Fruit fly (Drosophila melanogaster) whole organism, embryonic: ENCODE data around the gene P5CDh1.

Experiments
- Ada2b ChIP-seq: fragments of 200-800 bp; sonication (Bioruptor generic); IDR thresholded peaks from 2 replicates; pipeline ENCODE4 v1.3.6; 2022; ENCODE audit warnings: missing biosample characterization, missing genetic modification characterization
- Atf-2 ChIP-seq: fragments of 200-800 bp; sonication (Bioruptor generic); optimal IDR thresholded peaks from 2 replicates; lab custom pipeline; 2016; ENCODE audit warnings: missing biosample characterization, missing genetic modification characterization
- B-H2 ChIP-seq: fragments of 200-800 bp; sonication (Bioruptor generic); optimal IDR thresholded peaks from 2 replicates; lab custom pipeline; 2018; ENCODE audit warnings: missing biosample characterization, mild to moderate bottlenecking, missing genetic modification characterization
- CG1024 ChIP-seq: fragments of 200-800 bp; sonication (Bioruptor generic); IDR thresholded peaks from 2 replicates; pipeline ENCODE4 v1.3.6; 2022; ENCODE audit warnings: missing biosample characterization, missing genetic modification characterization
- CG10431 ChIP-seq: fragments of 200-800 bp; sonication (Bioruptor generic); optimal IDR thresholded peaks from 3 replicates; lab custom pipeline; 2018; ENCODE audit warnings: missing biosample characterization, mild to moderate bottlenecking, missing genetic modification characterization
- CG10543 ChIP-seq: fragments of 200-800 bp; sonication (Bioruptor generic); optimal IDR thresholded peaks from 3 replicates; lab custom pipeline; 2017; ENCODE audit warnings: missing biosample characterization, mild to moderate bottlenecking, missing genetic modification characterization, moderate library complexity
- CG10979 ChIP-seq: fragments of 200-800 bp; sonication (Bioruptor generic); optimal IDR thresholded peaks from 2 replicates; lab custom pipeline; 2018; ENCODE audit warnings: missing biosample characterization, mild to moderate bottlenecking, missing genetic modification characterization, moderate library complexity
- CG12236 ChIP-seq: fragments of 200-800 bp; sonication (Bioruptor generic); optimal IDR thresholded peaks from 2 replicates; lab custom pipeline; 2016; ENCODE audit warnings: missing biosample characterization, missing genetic modification characterization
- CG18262 ChIP-seq: fragments of 200-800 bp; optimal IDR thresholded peaks from 3 replicates; lab custom pipeline; 2019; ENCODE audit warnings: missing biosample characterization, mild to moderate bottlenecking, missing genetic modification characterization, moderate library complexity
- CG2678 ChIP-seq: fragments of 200-800 bp; sonication (Bioruptor generic); optimal IDR thresholded peaks from 3 replicates; lab custom pipeline; 2019; ENCODE audit warnings: missing biosample characterization, mild to moderate bottlenecking, missing genetic modification characterization, moderate library complexity
- CG2889 ChIP-seq: fragments of 200-800 bp; sonication (Bioruptor generic); IDR thresholded peaks from 3 replicates; pipeline ENCODE4 v1.3.6; 2022; ENCODE audit warnings: missing biosample characterization, missing genetic modification characterization
- CG32767 ChIP-seq: fragments of 200-800 bp; sonication (Bioruptor generic); IDR thresholded peaks from 2 replicates; pipeline ENCODE4 v1.3.6; 2022; ENCODE audit warnings: missing biosample characterization, missing genetic modification characterization
- CG3838 ChIP-seq: fragments of 200-800 bp; sonication (Bioruptor generic); optimal IDR thresholded peaks from 3 replicates; lab custom pipeline; 2016; ENCODE audit warnings: missing biosample characterization, missing genetic modification characterization
- CG4730 ChIP-seq: fragments of 200-800 bp; sonication (Bioruptor generic); IDR thresholded peaks from 2 replicates; pipeline ENCODE4 v1.3.6; 2022; ENCODE audit warnings: missing biosample characterization, missing genetic modification characterization
- CG5953 ChIP-seq: fragments of 200-800 bp; sonication (Bioruptor generic); IDR thresholded peaks from 2 replicates; pipeline ENCODE4 v1.3.6; 2022; ENCODE audit warnings: missing biosample characterization, missing genetic modification characterization
- CG6254 ChIP-seq: fragments of 200-800 bp; sonication (Bioruptor generic); optimal IDR thresholded peaks from 3 replicates; lab custom pipeline; 2017; ENCODE audit warnings: mild to moderate bottlenecking, missing biosample characterization, missing genetic modification reagents, missing genetic modification characterization
- CG6654 ChIP-seq: fragments of 200-800 bp; sonication (Bioruptor generic); optimal IDR thresholded peaks from 2 replicates; lab custom pipeline; 2017; ENCODE audit warnings: missing biosample characterization, mild to moderate bottlenecking, missing genetic modification characterization
- CG9797 ChIP-seq: fragments of 200-800 bp; sonication (Bioruptor generic); optimal IDR thresholded peaks from 3 replicates; lab custom pipeline; 2018; ENCODE audit warnings: missing biosample characterization, mild to moderate bottlenecking, missing genetic modification characterization
- CG9932 ChIP-seq: fragments of 200-800 bp; sonication (Bioruptor generic); IDR thresholded peaks from 2 replicates; pipeline ENCODE4 v1.3.6; 2022; ENCODE audit warnings: missing biosample characterization, missing genetic modification characterization
- CHES-1-like ChIP-seq: fragments of 200-800 bp; sonication (Bioruptor generic); optimal IDR thresholded peaks from 2 replicates; lab custom pipeline; 2016; ENCODE audit warnings: missing biosample characterization, missing genetic modification characterization
- CoRest ChIP-seq: fragments of 200-800 bp; sonication (Bioruptor generic); optimal IDR thresholded peaks from 3 replicates; lab custom pipeline; 2018; ENCODE audit warnings: missing biosample characterization, mild to moderate bottlenecking, missing genetic modification characterization, moderate library complexity
- Dek ChIP-seq: fragments of 200-800 bp; sonication (Bioruptor generic); optimal IDR thresholded peaks from 3 replicates; lab custom pipeline; 2019; ENCODE audit warnings: missing biosample characterization, mild to moderate bottlenecking, missing genetic modification characterization, moderate library complexity
- Doc2 ChIP-seq: fragments of 200-800 bp; sonication (Bioruptor generic); IDR thresholded peaks from 2 replicates; pipeline ENCODE4 v1.3.6; 2022; ENCODE audit warnings: missing biosample characterization, missing genetic modification characterization
- Ets97D ChIP-seq: fragments of 200-800 bp; sonication (Bioruptor generic); optimal IDR thresholded peaks from 3 replicates; lab custom pipeline; 2016; ENCODE audit warnings: missing biosample characterization, missing genetic modification characterization
- HLH54F ChIP-seq: fragments of 200-800 bp; sonication (Bioruptor generic); optimal IDR thresholded peaks from 3 replicates; lab custom pipeline; 2016; ENCODE audit warnings: missing biosample characterization, missing genetic modification characterization
- Hr51 ChIP-seq, 2 experiments: fragments of 200-800 bp; sonication (Bioruptor generic); optimal IDR thresholded peaks; 2 replicates in 1 of 2; 3 replicates in 1 of 2; lab custom pipeline; 2016 to 2018; ENCODE audit warnings: missing biosample characterization in 2 of 2, missing genetic modification characterization in 2 of 2, mild to moderate bottlenecking in 1 of 2, moderate library complexity in 1 of 2
- Hsf ChIP-seq: fragments of 200-800 bp; sonication (Bioruptor generic); optimal IDR thresholded peaks from 3 replicates; lab custom pipeline; 2016; ENCODE audit warnings: missing biosample characterization, missing genetic modification characterization
- Oaz ChIP-seq: fragments of 200-800 bp; sonication (Bioruptor generic); IDR thresholded peaks from 2 replicates; pipeline ENCODE4 v1.3.6; 2022; ENCODE audit warnings: missing biosample characterization, missing genetic modification characterization
- Optix ChIP-seq: fragments of 200-800 bp; sonication (Bioruptor generic); IDR thresholded peaks from 3 replicates; pipeline ENCODE4 v1.3.6; 2022; ENCODE audit warnings: missing biosample characterization, missing genetic modification characterization
- Ptx1 ChIP-seq: fragments of 200-800 bp; sonication (Bioruptor generic); IDR thresholded peaks from 2 replicates; pipeline ENCODE4 v1.3.6; 2022; ENCODE audit warnings: missing biosample characterization, missing genetic modification characterization
- Sox100B ChIP-seq: fragments of 200-800 bp; sonication (Bioruptor generic); optimal IDR thresholded peaks from 3 replicates; lab custom pipeline; 2018; ENCODE audit warnings: missing biosample characterization, mild to moderate bottlenecking, missing genetic modification characterization
- TFAM ChIP-seq: fragments of 200-800 bp; sonication (Bioruptor generic); optimal IDR thresholded peaks from 2 replicates; lab custom pipeline; 2017; ENCODE audit warnings: missing biosample characterization, missing genetic modification characterization, inconsistent platforms
- aop ChIP-seq: fragments of 200-800 bp; sonication (Bioruptor generic); IDR thresholded peaks from 2 replicates; pipeline ENCODE4 v1.3.6; 2022; ENCODE audit warnings: missing biosample characterization, missing genetic modification characterization
- crol ChIP-seq: fragments of 200-800 bp; sonication (Bioruptor generic); IDR thresholded peaks from 2 replicates; pipeline ENCODE4 v1.3.6; 2022; ENCODE audit warnings: missing biosample characterization, missing genetic modification characterization
- en ChIP-seq: fragments of 200-800 bp; sonication (Bioruptor generic); optimal IDR thresholded peaks from 2 replicates; lab custom pipeline; 2016; ENCODE audit warnings: missing biosample characterization, missing genetic modification characterization
- esg ChIP-seq: fragments of 200-800 bp; sonication (Bioruptor generic); conservative IDR thresholded peaks from 2 replicates; pipeline ENCODE4 v1.3.6; 2022; ENCODE audit warnings: missing biosample characterization, missing genetic modification characterization
- eyg ChIP-seq: fragments of 200-800 bp; sonication (Bioruptor generic); optimal IDR thresholded peaks from 3 replicates; lab custom pipeline; 2016; ENCODE audit warnings: missing biosample characterization, missing genetic modification characterization
- fd102C ChIP-seq: fragments of 200-800 bp; sonication (Bioruptor generic); optimal IDR thresholded peaks from 2 replicates; lab custom pipeline; 2018; ENCODE audit warnings: missing biosample characterization, mild to moderate bottlenecking, missing genetic modification characterization, moderate library complexity
- gcm2 ChIP-seq: fragments of 200-800 bp; sonication (Bioruptor generic); optimal IDR thresholded peaks from 2 replicates; lab custom pipeline; 2016; ENCODE audit warnings: missing biosample characterization, missing genetic modification characterization
- h ChIP-seq: fragments of >200 bp; optimal IDR thresholded peaks from 2 replicates; lab custom pipeline; 2017
- hbn ChIP-seq: fragments of 200-800 bp; sonication (Bioruptor generic); IDR thresholded peaks from 2 replicates; pipeline ENCODE4 v1.3.6; 2022; ENCODE audit warnings: missing biosample characterization, missing genetic modification characterization; ENCODE audit not compliant: partially characterized antibody
- inv ChIP-seq: fragments of 200-800 bp; sonication (Bioruptor generic); IDR thresholded peaks from 2 replicates; pipeline ENCODE4 v1.3.6; 2022; ENCODE audit warnings: missing biosample characterization, missing genetic modification characterization; ENCODE audit not compliant: partially characterized antibody
- lmd ChIP-seq: fragments of 200-800 bp; sonication (Bioruptor generic); IDR thresholded peaks from 2 replicates; pipeline ENCODE4 v1.3.6; 2022; ENCODE audit warnings: missing biosample characterization, missing genetic modification characterization
- lov ChIP-seq, 2 experiments: fragments of 200-800 bp in 1 of 2; fragments of >200 bp in 1 of 2; sonication (Bioruptor generic) in 1 of 2; IDR thresholded peaks in 1 of 2; optimal IDR thresholded peaks in 1 of 2; 2 replicates in 1 of 2; 3 replicates in 1 of 2; pipeline versions ENCODE4 v1.3.6 to Lab custom; 2017 to 2022; ENCODE audit warnings: missing biosample characterization in 1 of 2, missing genetic modification characterization in 1 of 2
- p53 ChIP-seq: fragments of 200-800 bp; sonication (Bioruptor generic); optimal IDR thresholded peaks from 2 replicates; lab custom pipeline; 2016; ENCODE audit warnings: missing biosample characterization, missing genetic modification characterization
- rib ChIP-seq: fragments of 200-800 bp; sonication (Bioruptor generic); IDR thresholded peaks from 2 replicates; pipeline ENCODE4 v1.3.6; 2022; ENCODE audit warnings: missing biosample characterization, missing genetic modification characterization
- sisA ChIP-seq: fragments of 200-800 bp; sonication (Bioruptor generic); IDR thresholded peaks from 2 replicates; pipeline ENCODE4 v1.3.6; 2022; ENCODE audit warnings: missing biosample characterization, missing genetic modification characterization
- toy ChIP-seq: fragments of 200-800 bp; sonication (Bioruptor generic); IDR thresholded peaks from 2 replicates; pipeline ENCODE4 v1.3.6; 2022; ENCODE audit warnings: missing biosample characterization, missing genetic modification characterization
- vfl ChIP-seq: fragments of 200-800 bp; sonication (Bioruptor generic); optimal IDR thresholded peaks from 2 replicates; lab custom pipeline; 2016; ENCODE audit warnings: missing biosample characterization, missing genetic modification characterization
- yki ChIP-seq: fragments of >200 bp; optimal IDR thresholded peaks from 3 replicates; lab custom pipeline; 2018

Gene P5CDh1

dm6 chr3L:21824725-21825353 lies 16.3 kb downstream of the P5CDh1 start, which contains the start of gene eIF2A (continued):
- TF ChIP-seq HLH54F (GFP tag; lab: Kevin White, UChicago) = peak; percentile 77
- TF ChIP-seq CG3838 = no peak
- TF ChIP-seq CG10431 (GFP tag; lab: Kevin White, UChicago) = no peak
- peak; percentile 56; the same call in 1 of the 2 replicates for TF ChIP-seq inv (GFP tag; lab: Robert Waterston, UW)
- peak; percentile 40; the same call in 1 of the 3 replicates for TF ChIP-seq Optix (GFP tag; lab: Robert Waterston, UW)
- TF ChIP-seq Oaz (GFP tag; lab: Robert Waterston, UW) = no peak
- no peak for TF ChIP-seq esg
- TF ChIP-seq aop (GFP tag; lab: Robert Waterston, UW) = no peak
- TF ChIP-seq Doc2 (GFP tag; lab: Robert Waterston, UW) = no peak
- TF ChIP-seq gcm2 (GFP tag; lab: Kevin White, UChicago) = peak; percentile 51
- peak; percentile 28 for TF ChIP-seq fd102C (GFP tag; lab: Kevin White, UChicago)
- 0 out of 2 replicates have a peak, but pooled peaks have one; percentile 48 for TF ChIP-seq toy (GFP tag; lab: Robert Waterston, UW)
- TF ChIP-seq h (lab: Kevin White, UChicago) = no peak
- TF ChIP-seq rib (GFP tag; lab: Robert Waterston, UW) = peak; percentile 60; the same call in 1 of the 2 replicates
- TF ChIP-seq sisA (GFP tag; lab: Robert Waterston, UW) = no peak
- peak; percentile 92 for TF ChIP-seq p53
- TF ChIP-seq yki (lab: Kevin White, UChicago) = no peak
- TF ChIP-seq Ets97D (GFP tag; lab: Kevin White, UChicago) = peak; percentile 93
- TF ChIP-seq CG12236 (GFP tag; lab: Kevin White, UChicago) = no peak
- TF ChIP-seq CG1024 (GFP tag; lab: Robert Waterston, UW) = 0 out of 2 replicates have a peak, but pooled peaks have one; percentile 29
- TF ChIP-seq CG18262 (tag; lab: Kevin White, UChicago) = peak; percentile 33
- TF ChIP-seq Sox100B = no peak
- peak; percentile 38 for TF ChIP-seq CoRest (tag; lab: Kevin White, UChicago)
- 0 out of 2 replicates have a peak, but pooled peaks have one; percentile 14 for TF ChIP-seq Ada2b (GFP tag; lab: Robert Waterston, UW)
- TF ChIP-seq CG6654 = no peak
- TF ChIP-seq Hsf (GFP tag; lab: Kevin White, UChicago) = peak; percentile 58
- no peak for TF ChIP-seq CG4730
- no peak for TF ChIP-seq CG5953 (GFP tag; lab: Robert Waterston, UW)
- peak; percentile 44 for TF ChIP-seq CG10979 (tag; lab: Kevin White, UChicago)
- TF ChIP-seq vfl (GFP tag; lab: Kevin White, UChicago) = peak; percentile 75
- TF ChIP-seq lmd = peak; percentile 15; the same call in 1 of the 2 replicates
- TF ChIP-seq crol (GFP tag; lab: Robert Waterston, UW) = no peak
- no peak for TF ChIP-seq CG32767 (GFP tag; lab: Robert Waterston, UW)
- no peak for TF ChIP-seq TFAM (GFP tag; lab: Kevin White, UChicago)
- no peak for TF ChIP-seq CG6254
- no peak for TF ChIP-seq Dek (tag; lab: Kevin White, UChicago)
- TF ChIP-seq CG9932 (GFP tag; lab: Robert Waterston, UW) = peak; percentile 75; the same call in 1 of the 2 replicates
- no peak for TF ChIP-seq lov (optimal IDR thresholded peaks at IDR 0.05; lab: Kevin White, UChicago)
- peak; percentile 73; the same call in 1 of the 3 replicates for TF ChIP-seq lov (GFP tag; IDR thresholded peaks at IDR 0.05; lab: Robert Waterston, UW)
- TF ChIP-seq Ptx1 = peak; percentile 45; the same call in 1 of the 2 replicates
- peak; percentile 81 for TF ChIP-seq CHES-1-like (GFP tag; lab: Kevin White, UChicago)
- TF ChIP-seq eyg (GFP tag; lab: Kevin White, UChicago) = peak; percentile 36
- peak; percentile 35 for TF ChIP-seq Atf-2 (GFP tag; lab: Kevin White, UChicago)
- no peak for TF ChIP-seq CG2678 (tag; lab: Kevin White, UChicago)
- no peak for TF ChIP-seq en
- no peak for TF ChIP-seq CG2889
- TF ChIP-seq CG9797 (GFP tag; lab: Kevin White, UChicago) = peak; percentile 78
- TF ChIP-seq Hr51 (GFP tag; optimal IDR thresholded peaks at IDR 0.05; lab: Kevin White, UChicago) = peak in 1 of 2 experiments; percentile 54
- TF ChIP-seq hbn = peak; percentile 72
- peak; percentile 58 for TF ChIP-seq CG10543
- TF ChIP-seq B-H2 (GFP tag; lab: Kevin White, UChicago) = peak; percentile 90
